Worm (Caenorhabditis elegans): Measurements from ENCODE around the gene C39B5.10.

Gene C39B5.10

ce11 chrIII:2239587-2240144 is at the start of gene C39B5.10:
Gene C39B5.10 (minus strand): TSS chrIII:2239637.
- no peak for TF ChIP-seq odd-2 (tag; optimal IDR thresholded peaks at IDR 0.05)
- TF ChIP-seq elt-2 (tag; optimal IDR thresholded peaks at IDR 0.05), result peak; percentile 13
- TF ChIP-seq dmd-4 (tag; optimal IDR thresholded peaks at IDR 0.05; ENCODE audit: borderline replicate concordance), result no peak

- TF ChIP-seq ceh-30 (tag; optimal IDR thresholded peaks at IDR 0.05) (no peak), ceh-22 (tag; optimal IDR thresholded peaks at IDR 0.05) (no peak), C08G9.2 (tag; optimal IDR thresholded peaks at IDR 0.05) (no peak), tbx-2 (tag; optimal IDR thresholded peaks at IDR 0.05) (no peak), dmd-4 (tag; optimal IDR thresholded peaks at IDR 0.05; ENCODE audit: borderline replicate concordance) (no peak), pqm-1 (tag; optimal IDR thresholded peaks at IDR 0.05) (no peak)
Measured at ce11 chrIII:2288261-2288660, 48.8 kb upstream of the C39B5.10 start.

ce11 chrIII:2283341-2283847 is 44.0 kb upstream of the C39B5.10 start:
- TF ChIP-seq mec-3 (tag; optimal IDR thresholded peaks at IDR 0.05; ENCODE audit: borderline replicate concordance), result no peak
- peak; percentile 92 for TF ChIP-seq ceh-48 (tag; optimal IDR thresholded peaks at IDR 0.05)
- TF ChIP-seq pat-9 (tag; optimal IDR thresholded peaks at IDR 0.05), result no peak
- TF ChIP-seq eyg-1 (tag; optimal IDR thresholded peaks at IDR 0.05), result no peak

DNA sequence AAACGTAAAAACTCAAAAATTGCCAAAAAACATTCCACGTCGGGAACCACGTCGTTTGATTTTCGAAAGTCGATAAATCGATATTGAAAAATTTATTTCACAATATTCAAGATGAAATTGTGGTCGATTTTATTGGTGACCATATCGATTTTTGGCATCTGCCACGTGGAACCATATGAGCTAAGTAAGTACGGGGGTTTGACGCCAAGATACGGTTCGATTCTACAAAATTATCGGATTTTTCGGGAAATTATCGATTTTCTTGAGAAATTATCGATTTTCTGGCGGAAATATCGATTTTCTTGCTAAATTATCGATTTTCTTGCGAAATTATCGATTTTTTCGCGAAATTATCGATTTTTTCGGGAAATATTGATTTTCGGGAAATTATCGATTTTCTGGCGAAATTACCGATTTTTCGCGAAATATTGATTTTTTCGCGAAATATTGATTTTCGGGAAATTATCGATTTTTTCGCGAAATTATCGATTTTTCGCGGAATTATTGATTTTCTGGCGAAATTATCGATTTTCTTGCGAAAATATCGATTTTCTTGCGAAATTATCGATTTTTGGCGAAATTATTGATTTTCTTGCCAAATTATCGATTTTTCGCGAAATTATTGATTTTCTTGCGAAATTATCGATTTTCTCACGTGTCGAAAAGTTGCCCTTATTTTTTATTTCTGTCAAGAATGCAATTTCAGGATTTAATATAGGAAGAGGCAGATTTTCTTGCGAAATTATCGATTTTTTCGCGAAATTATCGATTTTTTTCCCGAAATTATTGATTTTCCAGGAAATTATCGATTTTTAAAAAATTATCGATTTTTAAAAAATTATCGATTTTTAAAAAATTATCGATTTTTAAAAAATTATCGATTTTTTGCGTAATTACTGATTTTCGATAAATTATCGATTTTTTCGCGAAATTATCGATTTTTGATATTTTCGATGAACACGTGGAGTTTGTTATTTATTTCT is 42.8 kb upstream of the C39B5.10 start, which contains the start of gene Y54F10BM.3:
Gene Y54F10BM.3, plus strand, starts transcription at position 51 of the 983 bp plus-strand sequence.
- TF ChIP-seq npax-4 (tag; optimal IDR thresholded peaks at IDR 0.05), result no peak
- TF ChIP-seq che-1 (tag; optimal IDR thresholded peaks at IDR 0.05), result peak; percentile 6
- peak; percentile 98 for TF ChIP-seq ceh-48 (tag; optimal IDR thresholded peaks at IDR 0.05)
- TF ChIP-seq nfya-1 (tag; optimal IDR thresholded peaks at IDR 0.05), result no peak

DNA sequence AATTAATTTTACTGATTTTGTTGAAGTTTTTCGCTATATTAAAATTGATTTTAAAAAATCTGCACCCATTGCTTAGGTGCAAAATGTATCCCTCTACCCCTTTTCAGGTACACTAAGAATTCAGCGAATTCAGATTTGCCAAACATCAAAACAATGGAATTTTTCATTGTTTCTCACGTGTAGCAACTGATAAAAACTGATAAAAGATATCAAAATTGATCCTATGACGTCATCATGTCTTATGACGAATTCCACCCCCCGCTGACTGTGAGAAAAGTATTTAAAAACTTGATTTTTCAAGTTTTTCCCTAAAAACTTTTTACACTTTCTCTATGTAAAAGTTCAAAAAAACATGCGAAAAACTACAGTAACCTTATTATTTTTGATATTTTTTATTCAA is 41.1 kb upstream of the C39B5.10 start, which contains the start of gene Y54F10BM.22:
Gene Y54F10BM.22, plus strand, starts transcription at position 331 of the 400 bp plus-strand sequence.
- no peak for TF ChIP-seq K09A11.1 (tag; optimal IDR thresholded peaks at IDR 0.05; ENCODE audit: insufficient read depth)
- TF ChIP-seq lin-11 (tag; optimal IDR thresholded peaks at IDR 0.05), result no peak
- no peak for TF ChIP-seq pros-1 (tag; optimal IDR thresholded peaks at IDR 0.05)
- TF ChIP-seq ets-4 (tag; optimal IDR thresholded peaks at IDR 0.05), result no peak
- no peak for TF ChIP-seq pqm-1 (tag; optimal IDR thresholded peaks at IDR 0.05)
- no peak for TF ChIP-seq pha-4 (tag; optimal IDR thresholded peaks at IDR 0.05)
- no peak for TF ChIP-seq unc-86 (tag; optimal IDR thresholded peaks at IDR 0.05)
- no peak for TF ChIP-seq npax-4 (tag; optimal IDR thresholded peaks at IDR 0.05)
- no peak for TF ChIP-seq rnt-1 (tag; optimal IDR thresholded peaks at IDR 0.05)
- TF ChIP-seq ahr-1 (tag; optimal IDR thresholded peaks at IDR 0.05), result no peak
- no peak for TF ChIP-seq C38D4.7 (GFP tag; optimal IDR thresholded peaks at IDR 0.05)
- no peak for TF ChIP-seq nfya-1 (tag; optimal IDR thresholded peaks at IDR 0.05)

- TF ChIP-seq elt-2 (tag; optimal IDR thresholded peaks at IDR 0.05), result no peak
- TF ChIP-seq fkh-10 (GFP tag; optimal IDR thresholded peaks at IDR 0.05), result no peak
- TF ChIP-seq sox-2 (GFP tag; IDR thresholded peaks at IDR 0.05), result no peak
- no peak for TF ChIP-seq fax-1 (tag; optimal IDR thresholded peaks at IDR 0.05)
Measured at ce11 chrIII:2279457-2279856, 40.0 kb upstream of the C39B5.10 start, which contains the start of gene Y54F10BM.23. Gene Y54F10BM.23 (minus strand): TSS chrIII:2279557.

Data from whole organism, late embryonic.